Worm (Caenorhabditis elegans) whole organism, midembryonic: ENCODE data around the gene eat-4.

Experiments used
- T22C8.4 ChIP-seq: fragments of 200-800 bp; sonication (Bioruptor generic); IDR thresholded peaks from 2 replicates; pipeline ENCODE4 v1.3.6; 2022; ENCODE audit warnings: missing genetic modification characterization, missing compliant biosample characterization
- cog-1 ChIP-seq: sonication (generic microtip); optimal IDR thresholded peaks from 2 replicates; lab custom pipeline; 2016; ENCODE audit warnings: missing genetic modification characterization, missing compliant biosample characterization
- flt-1 ChIP-seq: fragments of 200-800 bp; sonication (Bioruptor generic); IDR thresholded peaks from 2 replicates; pipeline ENCODE4 v1.3.6; 2022; ENCODE audit warnings: missing genetic modification characterization, missing compliant biosample characterization
- klf-2 ChIP-seq: fragments of 200-800 bp; sonication (Bioruptor generic); conservative IDR thresholded peaks from 2 replicates; pipeline ENCODE4 v1.3.6; 2022; ENCODE audit warnings: missing genetic modification reagents, missing genetic modification characterization, missing compliant biosample characterization
- med-1 ChIP-seq: sonication (generic microtip); optimal IDR thresholded peaks from 2 replicates; lab custom pipeline; 2017; ENCODE audit warnings: missing genetic modification characterization, mild to moderate bottlenecking, missing compliant biosample characterization, antibody characterized with exemption, missing genetic modification reagents; ENCODE audit not compliant: insufficient read depth
- ref-1 ChIP-seq: fragments of 200-800 bp; sonication (Bioruptor generic); conservative IDR thresholded peaks from 2 replicates; pipeline ENCODE4 v1.3.6; 2022; ENCODE audit warnings: missing genetic modification reagents, missing genetic modification characterization, missing compliant biosample characterization
- tab-1 ChIP-seq: fragments of 200-800 bp; sonication (Bioruptor generic); IDR thresholded peaks from 2 replicates; pipeline ENCODE4 v1.3.6; 2022; ENCODE audit warnings: missing genetic modification characterization, missing compliant biosample characterization
- ztf-23 ChIP-seq: fragments of 200-800 bp; sonication (Bioruptor generic); IDR thresholded peaks from 2 replicates; pipeline ENCODE4 v1.3.6; 2022; ENCODE audit warnings: missing genetic modification reagents, missing genetic modification characterization, missing compliant biosample characterization
- ztf-29 ChIP-seq: fragments of 200-800 bp; sonication (Bioruptor generic); IDR thresholded peaks from 2 replicates; pipeline ENCODE4 v1.3.6; 2022; ENCODE audit warnings: missing genetic modification reagents, missing genetic modification characterization, missing compliant biosample characterization

eat-4 gene

DNA sequence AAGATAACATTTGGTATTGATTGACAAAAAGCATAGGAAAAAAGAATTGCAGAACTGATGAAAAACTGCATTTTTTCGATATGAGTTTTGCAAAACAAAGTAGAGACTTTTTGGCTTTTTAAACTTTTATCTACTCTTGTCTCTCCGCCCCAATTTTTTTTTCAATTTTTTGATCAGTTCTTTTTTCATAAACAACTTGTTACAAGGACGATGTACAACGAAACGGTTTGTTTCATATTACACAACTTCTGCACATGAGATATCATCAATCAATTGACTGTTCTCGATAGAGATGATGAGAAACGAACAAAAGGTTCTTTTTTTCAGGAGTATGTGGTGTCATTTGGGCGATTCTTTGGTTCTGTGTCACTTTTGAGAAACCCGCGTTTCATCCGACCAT is 1.9 kb downstream of the eat-4 start, which contains the start of gene ZK512.7:
Gene ZK512.7 (minus strand): TSS at position 101 of the 400 bp plus-strand sequence.
- TF ChIP-seq ztf-29 (GFP tag; lab: Robert Waterston, UW): no peak
- no peak for TF ChIP-seq ref-1
- TF ChIP-seq cog-1 (tag; lab: Kevin White, UChicago): no peak

DNA sequence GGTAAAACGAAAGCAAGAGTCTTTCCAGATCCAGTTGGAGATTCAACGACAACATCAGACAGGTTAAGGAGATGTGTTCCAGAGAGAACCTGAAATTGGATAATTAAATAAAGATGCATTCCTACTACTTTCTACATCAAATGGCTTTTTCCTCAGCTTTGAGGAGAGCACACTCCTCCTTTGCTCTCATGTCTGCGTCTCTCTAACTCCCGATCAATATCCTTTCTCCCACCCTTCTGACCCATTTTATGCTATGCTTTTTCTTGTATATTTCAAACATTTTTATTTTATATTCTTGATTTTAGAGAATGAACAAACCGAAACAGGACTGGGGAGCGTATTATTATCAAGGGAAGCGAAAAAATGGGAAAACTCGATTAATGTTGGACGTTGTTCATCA is 7.2 kb downstream of the eat-4 start, which contains the start of gene ZK512.11:
Gene ZK512.11 (plus strand): TSS at position 301 of the 400 bp plus-strand sequence.
- TF ChIP-seq med-1 (GFP tag; lab: Kevin White, UChicago) (no peak), T22C8.4 (GFP tag; lab: Robert Waterston, UW) (peak; percentile 23; the same call in 1 of the 2 replicates)

DNA sequence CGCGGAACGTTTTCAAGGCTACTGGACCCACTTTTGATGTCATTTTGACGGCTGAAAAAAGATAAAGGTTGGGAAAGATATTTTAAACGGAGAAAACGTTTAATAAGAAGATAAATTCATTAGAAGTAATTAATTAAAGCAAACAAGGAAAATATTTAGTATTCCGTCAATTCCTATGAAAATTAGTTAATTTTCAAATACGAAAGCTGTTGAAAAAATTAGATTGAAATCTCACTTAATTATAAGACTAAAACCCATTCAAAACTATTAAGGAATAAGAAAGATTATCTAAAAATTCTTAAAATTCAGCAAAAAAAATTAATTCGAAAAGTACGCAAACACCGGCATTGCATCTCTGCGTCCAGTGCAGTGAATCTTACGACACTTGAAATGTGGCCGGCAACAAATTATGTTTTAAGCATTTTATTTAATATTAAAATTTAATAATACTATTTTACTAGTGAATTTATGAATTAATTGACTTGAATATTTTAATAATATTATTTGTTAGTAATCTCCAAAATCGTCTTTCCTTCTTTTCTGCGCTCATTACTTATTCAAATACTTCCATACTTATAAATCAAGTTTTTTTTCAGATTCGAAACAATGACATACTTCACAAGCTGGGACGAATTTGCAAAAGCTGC is 8.2 kb downstream of the eat-4 start, which contains the start of the genes ZK512.2 and ZK512.4:
Gene ZK512.2 (minus strand): TSS at position 51 of the 647 bp plus-strand sequence.
Gene ZK512.4 (plus strand): TSS at position 597 of the 647 bp plus-strand sequence.
- no peak for TF ChIP-seq tab-1 (GFP tag; lab: Robert Waterston, UW)
- no peak for TF ChIP-seq ref-1
- TF ChIP-seq T22C8.4 (GFP tag; lab: Robert Waterston, UW): no peak
- TF ChIP-seq ztf-29 (GFP tag; lab: Robert Waterston, UW): no peak
- no peak for TF ChIP-seq ztf-23 (GFP tag; lab: Robert Waterston, UW)
- TF ChIP-seq med-1 (GFP tag; lab: Kevin White, UChicago): no peak
- TF ChIP-seq cog-1 (tag; lab: Kevin White, UChicago): no peak

DNA sequence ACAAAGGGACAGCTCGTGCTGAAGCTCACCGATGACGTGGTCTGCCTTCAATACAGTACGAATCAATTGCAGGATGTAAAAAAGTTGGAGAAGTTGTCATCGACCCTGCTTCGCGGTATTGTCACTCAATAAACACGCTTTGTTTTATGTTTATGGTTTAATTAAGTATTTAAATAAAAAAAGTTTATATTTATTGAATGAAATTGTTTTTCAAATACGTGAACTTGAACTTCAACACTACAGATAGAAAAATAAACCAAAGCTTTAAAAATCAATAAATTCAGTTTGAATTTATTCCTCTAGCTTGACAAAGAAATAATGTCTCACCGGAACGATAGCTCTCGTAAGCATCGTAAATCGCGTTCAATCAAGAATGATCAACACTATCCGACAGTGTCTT is 9.1 kb downstream of the eat-4 start, which contains the start of gene ZK512.8:
Gene ZK512.8 (plus strand): TSS at position 301 of the 400 bp plus-strand sequence.
- no peak for TF ChIP-seq med-1 (GFP tag; lab: Kevin White, UChicago)
- TF ChIP-seq ztf-29 (GFP tag; lab: Robert Waterston, UW): no peak
- no peak for TF ChIP-seq ztf-23 (GFP tag; lab: Robert Waterston, UW)
- TF ChIP-seq tab-1 (GFP tag; lab: Robert Waterston, UW): no peak
- no peak for TF ChIP-seq cog-1 (tag; lab: Kevin White, UChicago)
- TF ChIP-seq T22C8.4 (GFP tag; lab: Robert Waterston, UW): no peak
- TF ChIP-seq flt-1 (GFP tag; lab: Robert Waterston, UW): no peak
- TF ChIP-seq klf-2 (GFP tag; lab: Robert Waterston, UW): no peak
- TF ChIP-seq ref-1: no peak

DNA sequence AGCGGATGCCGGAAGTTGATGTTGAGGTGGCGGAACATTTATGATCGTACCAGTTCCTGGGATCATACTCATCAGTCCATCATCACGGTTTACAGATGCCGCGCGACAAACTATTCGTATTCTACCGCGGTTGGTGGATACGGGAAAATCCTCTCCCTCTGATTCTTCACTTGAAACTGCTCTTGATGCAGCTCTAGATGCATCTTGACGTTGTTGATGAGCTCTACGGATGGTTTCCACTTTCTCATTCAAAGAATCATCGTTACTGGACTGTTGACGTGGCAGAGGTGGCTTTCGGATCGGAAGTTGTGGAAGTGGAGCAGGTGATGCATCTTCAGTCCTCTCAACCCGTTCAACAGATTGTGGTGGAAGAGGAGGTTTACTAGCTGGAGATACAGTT is 12.4 kb downstream of the eat-4 start:
- TF ChIP-seq cog-1 (tag; lab: Kevin White, UChicago): no peak
- no peak for TF ChIP-seq med-1 (GFP tag; lab: Kevin White, UChicago)

DNA sequence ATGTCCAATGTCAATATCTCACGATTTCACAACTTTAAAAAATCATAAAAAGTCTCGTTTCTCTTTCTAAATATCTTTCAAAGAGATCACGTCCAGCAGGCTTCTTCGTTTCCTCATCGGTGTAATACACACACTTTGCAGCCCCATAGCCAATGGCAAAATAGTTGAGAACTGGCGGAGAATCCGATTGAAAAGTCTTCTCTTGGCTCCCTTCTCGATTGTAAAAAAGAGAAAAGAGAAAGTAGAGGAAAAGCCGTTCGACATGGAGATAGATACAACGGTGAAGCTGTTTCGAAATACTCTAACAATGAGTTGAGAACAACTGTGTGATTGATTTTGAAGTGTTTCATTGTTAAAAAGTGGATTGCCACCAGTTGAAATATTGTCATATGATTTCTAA is 15.1 kb downstream of the eat-4 start:
- no peak for TF ChIP-seq cog-1 (tag; lab: Kevin White, UChicago)
- TF ChIP-seq ztf-23 (GFP tag; lab: Robert Waterston, UW): no peak
- no peak for TF ChIP-seq ref-1
- TF ChIP-seq tab-1 (GFP tag; lab: Robert Waterston, UW): no peak

DNA sequence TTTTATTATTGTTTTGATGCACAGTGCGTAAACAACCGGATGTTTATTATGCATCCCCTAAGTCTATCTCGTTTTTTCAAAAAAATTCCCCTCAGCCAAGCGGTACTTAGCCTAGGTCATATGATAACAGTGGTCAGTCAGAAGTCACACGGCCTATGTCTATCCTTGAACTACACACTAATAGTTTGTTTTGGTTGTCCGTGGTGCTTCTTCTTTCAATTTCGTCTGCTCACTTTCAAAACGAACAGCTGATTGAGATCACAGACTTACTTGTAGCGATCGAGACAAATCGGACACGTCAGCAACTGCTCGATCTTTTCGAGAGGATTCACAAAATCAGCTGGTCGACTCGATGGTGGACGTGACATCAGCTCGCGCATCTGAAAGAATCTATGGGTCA is 16.3 kb downstream of the eat-4 start:
- no peak for TF ChIP-seq tab-1 (GFP tag; lab: Robert Waterston, UW)
- TF ChIP-seq T22C8.4 (GFP tag; lab: Robert Waterston, UW): no peak
- TF ChIP-seq klf-2 (GFP tag; lab: Robert Waterston, UW): no peak
- no peak for TF ChIP-seq ztf-29 (GFP tag; lab: Robert Waterston, UW)
- TF ChIP-seq med-1 (GFP tag; lab: Kevin White, UChicago): no peak
- no peak for TF ChIP-seq cog-1 (tag; lab: Kevin White, UChicago)
- TF ChIP-seq ztf-23 (GFP tag; lab: Robert Waterston, UW): no peak
- TF ChIP-seq flt-1 (GFP tag; lab: Robert Waterston, UW): no peak
- no peak for TF ChIP-seq ref-1

DNA sequence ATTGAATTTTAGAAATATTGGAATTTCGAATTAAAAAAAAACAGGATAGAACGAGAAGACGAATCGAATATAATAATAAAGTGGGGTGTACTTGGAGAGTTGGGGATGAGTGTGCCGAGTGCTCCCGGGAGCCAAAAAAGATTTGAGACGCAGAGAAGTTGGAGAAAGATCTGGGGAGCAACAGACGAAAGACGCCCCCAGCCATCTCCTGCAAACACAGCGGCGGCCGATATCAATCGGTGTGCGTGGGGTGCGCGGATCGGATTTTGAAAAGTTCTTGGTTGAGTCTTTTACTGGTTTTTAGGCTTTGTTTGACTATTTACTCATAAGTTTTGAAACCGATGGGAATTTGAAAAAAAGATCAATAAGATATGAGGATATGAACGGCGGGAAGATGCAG is 17.1 kb downstream of the eat-4 start, which contains the start of gene nhl-1:
Gene nhl-1 (minus strand): TSS at position 101 of the 400 bp plus-strand sequence.
- TF ChIP-seq tab-1 (GFP tag; lab: Robert Waterston, UW) (no peak), flt-1 (GFP tag; lab: Robert Waterston, UW) (no peak), klf-2 (GFP tag; lab: Robert Waterston, UW) (no peak), med-1 (GFP tag; lab: Kevin White, UChicago) (no peak), ztf-23 (GFP tag; lab: Robert Waterston, UW) (no peak), ref-1 (no peak), ztf-29 (GFP tag; lab: Robert Waterston, UW) (no peak)

DNA sequence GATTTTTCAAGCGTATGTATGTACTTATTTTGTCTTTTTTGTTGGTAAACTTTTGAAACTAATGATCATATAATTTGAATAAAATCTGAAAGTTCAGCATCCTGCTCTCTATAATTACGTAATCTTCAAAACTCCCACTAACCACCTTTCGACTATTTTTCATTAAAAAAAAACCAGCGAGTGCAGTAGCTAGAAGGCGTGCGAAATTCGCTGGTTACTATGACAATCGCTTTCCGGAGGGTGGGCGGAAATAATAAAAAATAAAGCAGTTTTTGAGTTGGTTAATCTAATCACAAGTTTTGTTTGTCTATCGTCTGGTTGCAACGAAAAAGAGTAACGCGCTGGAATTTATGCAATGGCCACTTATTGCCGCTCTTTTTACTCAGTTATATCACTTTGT is 18.1 kb downstream of the eat-4 start, which contains the start of gene irld-34:
Gene irld-34 (plus strand): TSS at position 301 of the 400 bp plus-strand sequence.
- TF ChIP-seq med-1 (GFP tag; lab: Kevin White, UChicago) (no peak), cog-1 (tag; lab: Kevin White, UChicago) (no peak), flt-1 (GFP tag; lab: Robert Waterston, UW) (no peak), tab-1 (GFP tag; lab: Robert Waterston, UW) (no peak), klf-2 (GFP tag; lab: Robert Waterston, UW) (no peak), T22C8.4 (GFP tag; lab: Robert Waterston, UW) (no peak), ref-1 (no peak), ztf-23 (GFP tag; lab: Robert Waterston, UW) (no peak), ztf-29 (GFP tag; lab: Robert Waterston, UW) (no peak)

DNA sequence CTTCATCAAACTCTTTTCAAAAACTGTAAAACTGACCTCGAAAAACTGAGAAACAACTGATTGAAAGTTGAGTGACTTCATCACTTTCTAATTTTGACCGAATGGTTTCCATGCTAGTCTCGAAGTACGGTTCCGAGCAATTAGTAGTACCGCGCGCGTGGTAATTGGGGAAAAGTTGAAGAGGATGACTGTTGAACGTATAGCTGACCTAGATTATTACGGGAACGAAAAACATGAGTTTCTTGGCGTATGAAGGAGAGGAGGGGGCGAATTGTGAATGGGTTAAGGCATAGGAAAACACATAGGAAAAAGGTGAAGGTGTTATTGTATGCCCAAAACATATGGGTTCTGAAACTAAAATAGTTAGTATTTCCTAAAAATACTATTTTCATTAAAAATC is 24.9 kb downstream of the eat-4 start, which contains the start of gene ptr-9:
Gene ptr-9 (minus strand): TSS at position 101 of the 400 bp plus-strand sequence.
- no peak for TF ChIP-seq flt-1 (GFP tag; lab: Robert Waterston, UW)
- TF ChIP-seq med-1 (GFP tag; lab: Kevin White, UChicago): no peak
- no peak for TF ChIP-seq ztf-23 (GFP tag; lab: Robert Waterston, UW)
- no peak for TF ChIP-seq tab-1 (GFP tag; lab: Robert Waterston, UW)
- no peak for TF ChIP-seq cog-1 (tag; lab: Kevin White, UChicago)
- no peak for TF ChIP-seq T22C8.4 (GFP tag; lab: Robert Waterston, UW)
- TF ChIP-seq klf-2 (GFP tag; lab: Robert Waterston, UW): no peak
- no peak for TF ChIP-seq ref-1
- no peak for TF ChIP-seq ztf-29 (GFP tag; lab: Robert Waterston, UW)
